Worm (Caenorhabditis elegans) whole organism, young adult: ENCODE data around the gene F42F12.4.

Experiments used
- B0019.2 ChIP-seq: fragments of 200-800 bp; sonication (Bioruptor generic); conservative IDR thresholded peaks from 2 replicates; pipeline ENCODE4 v1.3.6; 2022; ENCODE audit warnings: missing genetic modification reagents, missing genetic modification characterization, missing compliant biosample characterization
- B0035.1 ChIP-seq: sonication (generic microtip); optimal IDR thresholded peaks from 2 replicates; lab custom pipeline; 2016; ENCODE audit warnings: missing genetic modification characterization, mild to moderate bottlenecking, missing compliant biosample characterization, missing genotype, missing genetic modification reagents
- B0261.1 ChIP-seq: sonication (generic microtip); optimal IDR thresholded peaks from 2 replicates; lab custom pipeline; 2016; ENCODE audit warnings: mild to moderate bottlenecking, missing genetic modification characterization, moderate library complexity, missing compliant biosample characterization
- B0336.3 ChIP-seq: fragments of 200-800 bp; sonication (Bioruptor generic); IDR thresholded peaks from 2 replicates; pipeline ENCODE4 v1.3.6; 2022; ENCODE audit warnings: missing genetic modification characterization, missing compliant biosample characterization
- C06A6.2 ChIP-seq: fragments of 200-800 bp; sonication (Bioruptor generic); conservative IDR thresholded peaks from 2 replicates; pipeline ENCODE4 v1.3.6; 2022; ENCODE audit warnings: missing genetic modification characterization, missing compliant biosample characterization
- F10E7.11 ChIP-seq: sonication (generic microtip); optimal IDR thresholded peaks from 2 replicates; lab custom pipeline; 2017; ENCODE audit warnings: mild to moderate bottlenecking, missing genetic modification characterization, moderate library complexity, missing compliant biosample characterization
- F22D6.2 ChIP-seq: sonication (generic microtip); optimal IDR thresholded peaks from 2 replicates; lab custom pipeline; 2016; ENCODE audit warnings: mild to moderate bottlenecking, missing genetic modification characterization, missing compliant biosample characterization
- F37B4.10 ChIP-seq: fragments of 200-800 bp; sonication (Bioruptor generic); IDR thresholded peaks from 2 replicates; pipeline ENCODE4 v1.3.6; 2022; ENCODE audit warnings: missing genetic modification characterization, missing compliant biosample characterization
- Y56A3A.18 ChIP-seq: fragments of 200-800 bp; sonication (Bioruptor generic); IDR thresholded peaks from 2 replicates; pipeline ENCODE4 v1.3.6; 2022; ENCODE audit warnings: missing genetic modification reagents, missing genetic modification characterization, missing compliant biosample characterization
- Y67H2A.10 ChIP-seq: fragments of 200-800 bp; sonication (Bioruptor generic); conservative IDR thresholded peaks from 2 replicates; pipeline ENCODE4 v1.3.6; 2022; ENCODE audit warnings: missing genetic modification reagents, missing genetic modification characterization, missing compliant biosample characterization
- Y79H2A.3 ChIP-seq: fragments of 200-800 bp; sonication (Bioruptor generic); conservative IDR thresholded peaks from 2 replicates; pipeline ENCODE4 v1.3.6; 2022; ENCODE audit warnings: missing genetic modification reagents, missing genetic modification characterization, missing compliant biosample characterization
- aptf-2 ChIP-seq: fragments of 200-800 bp; sonication (Bioruptor generic); conservative IDR thresholded peaks from 2 replicates; pipeline ENCODE4 v1.3.6; 2022; ENCODE audit warnings: missing genetic modification reagents, missing genetic modification characterization, missing compliant biosample characterization
- attf-3 ChIP-seq: fragments of 200-800 bp; sonication (Bioruptor generic); conservative IDR thresholded peaks from 2 replicates; pipeline ENCODE4 v1.3.6; 2022; ENCODE audit warnings: missing genetic modification reagents, missing genetic modification characterization, missing compliant biosample characterization
- attf-5 ChIP-seq: fragments of 200-800 bp; sonication (Bioruptor generic); optimal IDR thresholded peaks from 2 replicates; lab custom pipeline; 2018; ENCODE audit warnings: mild to moderate bottlenecking, missing genetic modification characterization, missing compliant biosample characterization
- cebp-1 ChIP-seq, 2 experiments: fragments of 200-800 bp in 1 of 2; sonication (Bioruptor generic) in 1 of 2; sonication (generic microtip) in 1 of 2; IDR thresholded peaks in 1 of 2; optimal IDR thresholded peaks in 1 of 2; 2 replicates each; pipeline versions ENCODE4 v1.3.6 to Lab custom; 2017 to 2022; ENCODE audit warnings: missing compliant biosample characterization in 2 of 2, missing genetic modification characterization in 2 of 2, mild to moderate bottlenecking in 1 of 2, missing genetic modification reagents in 1 of 2, moderate library complexity in 1 of 2
- ceh-100 ChIP-seq: fragments of 200-800 bp; sonication (Bioruptor generic); IDR thresholded peaks from 2 replicates; pipeline ENCODE4 v1.3.6; 2022; ENCODE audit warnings: missing genetic modification reagents, missing genetic modification characterization, missing compliant biosample characterization
- ceh-27 ChIP-seq: fragments of 200-800 bp; sonication (Bioruptor generic); optimal IDR thresholded peaks from 2 replicates; lab custom pipeline; 2018; ENCODE audit warnings: mild to moderate bottlenecking, missing genetic modification characterization, moderate library complexity, missing compliant biosample characterization
- ceh-40 ChIP-seq: fragments of 200-800 bp; sonication (Bioruptor generic); IDR thresholded peaks from 2 replicates; pipeline ENCODE4 v1.3.6; 2022; ENCODE audit warnings: missing genetic modification characterization, missing compliant biosample characterization
- chd-7 ChIP-seq: sonication (generic microtip); optimal IDR thresholded peaks from 2 replicates; lab custom pipeline; 2016; ENCODE audit warnings: mild to moderate bottlenecking, missing genetic modification characterization, moderate library complexity, missing compliant biosample characterization
- egrh-3 ChIP-seq: fragments of 200-800 bp; sonication (Bioruptor generic); IDR thresholded peaks from 2 replicates; pipeline ENCODE4 v1.3.6; 2022; ENCODE audit warnings: missing genetic modification reagents, missing genetic modification characterization, missing compliant biosample characterization
- hlh-12 ChIP-seq: sonication (generic microtip); optimal IDR thresholded peaks from 2 replicates; lab custom pipeline; 2016; ENCODE audit warnings: missing genetic modification characterization, missing compliant biosample characterization
- hlh-26 ChIP-seq: fragments of 200-800 bp; sonication (Bioruptor generic); conservative IDR thresholded peaks from 2 replicates; pipeline ENCODE4 v1.3.6; 2022; ENCODE audit warnings: missing genetic modification reagents, missing genetic modification characterization, missing compliant biosample characterization
- hmg-20 ChIP-seq: fragments of 200-800 bp; sonication (Bioruptor generic); IDR thresholded peaks from 2 replicates; pipeline ENCODE4 v1.3.6; 2022; ENCODE audit warnings: missing genetic modification reagents, missing genetic modification characterization, missing compliant biosample characterization
- hrde-1 ChIP-seq: sonication (generic microtip); optimal IDR thresholded peaks from 2 replicates; lab custom pipeline; 2016; ENCODE audit warnings: missing genetic modification characterization, mild to moderate bottlenecking, missing compliant biosample characterization, moderate library complexity, missing genotype, missing genetic modification reagents, borderline replicate concordance
- lag-1 ChIP-seq: fragments of 200-800 bp; sonication (Bioruptor generic); IDR thresholded peaks from 2 replicates; pipeline ENCODE4 v1.3.6; 2022; ENCODE audit warnings: missing genetic modification reagents, missing genetic modification characterization, missing compliant biosample characterization
- madf-10 ChIP-seq: sonication (generic microtip); optimal IDR thresholded peaks from 2 replicates; lab custom pipeline; 2016; ENCODE audit warnings: mild to moderate bottlenecking, missing genetic modification characterization, missing compliant biosample characterization
- madf-8 ChIP-seq: fragments of 200-800 bp; sonication (Bioruptor generic); conservative IDR thresholded peaks from 2 replicates; pipeline ENCODE4 v1.3.6; 2022; ENCODE audit warnings: missing genetic modification reagents, missing genetic modification characterization, missing compliant biosample characterization
- mcd-1 ChIP-seq: fragments of 200-800 bp; sonication (Bioruptor generic); IDR thresholded peaks from 2 replicates; pipeline ENCODE4 v1.3.6; 2022; ENCODE audit warnings: missing genetic modification reagents, missing genetic modification characterization, missing compliant biosample characterization
- mel-28 ChIP-seq: sonication (generic microtip); optimal IDR thresholded peaks from 2 replicates; lab custom pipeline; 2016; ENCODE audit warnings: borderline replicate concordance, mild to moderate bottlenecking, missing genetic modification characterization, missing compliant biosample characterization
- mes-4 ChIP-seq: sonication (generic microtip); optimal IDR thresholded peaks from 2 replicates; lab custom pipeline; 2016; ENCODE audit warnings: missing genotype, missing genetic modification characterization, missing compliant biosample characterization
- mxl-1 ChIP-seq: sonication (generic microtip); optimal IDR thresholded peaks from 2 replicates; lab custom pipeline; 2016; ENCODE audit warnings: missing genetic modification characterization, missing compliant biosample characterization
- nfya-1 ChIP-seq: sonication (generic microtip); optimal IDR thresholded peaks from 2 replicates; lab custom pipeline; 2017; ENCODE audit warnings: antibody characterized with exemption, missing compliant biosample characterization, missing genetic modification characterization, borderline replicate concordance; ENCODE audit not compliant: insufficient read depth
- nhr-179 ChIP-seq: sonication (generic microtip); optimal IDR thresholded peaks from 2 replicates; lab custom pipeline; 2016; ENCODE audit warnings: mild to moderate bottlenecking, missing genetic modification characterization, missing compliant biosample characterization
- nhr-27 ChIP-seq: fragments of 200-800 bp; sonication (Bioruptor generic); optimal IDR thresholded peaks from 2 replicates; lab custom pipeline; 2018; ENCODE audit warnings: mild to moderate bottlenecking, missing genetic modification characterization, moderate library complexity, missing compliant biosample characterization
- nhr-80 ChIP-seq: sonication (generic microtip); optimal IDR thresholded peaks from 2 replicates; lab custom pipeline; 2016; ENCODE audit warnings: missing genetic modification characterization, missing compliant biosample characterization
- nhr-90 ChIP-seq: sonication (generic microtip); optimal IDR thresholded peaks from 2 replicates; lab custom pipeline; 2016; ENCODE audit warnings: missing genotype, mild to moderate bottlenecking, missing genetic modification characterization, missing compliant biosample characterization
- rcor-1 ChIP-seq: fragments of 200-800 bp; sonication (Bioruptor generic); IDR thresholded peaks from 2 replicates; pipeline ENCODE4 v1.3.6; 2022; ENCODE audit warnings: missing genetic modification reagents, missing genetic modification characterization, missing compliant biosample characterization
- rec-8 ChIP-seq, 2 experiments: sonication (generic microtip); optimal IDR thresholded peaks; 2 replicates each; lab custom pipeline; 2016; ENCODE audit warnings: mild to moderate bottlenecking in 2 of 2, missing genetic modification characterization in 2 of 2, missing genetic modification reagents in 2 of 2, missing genotype in 2 of 2, missing biosample characterization in 1 of 2, missing compliant biosample characterization in 1 of 2, moderate library complexity in 1 of 2
- snpc-1.3 ChIP-seq: sonication (generic microtip); optimal IDR thresholded peaks from 2 replicates; lab custom pipeline; 2017; ENCODE audit warnings: missing genetic modification characterization, mild to moderate bottlenecking, missing compliant biosample characterization, antibody characterized with exemption, moderate library complexity, missing genotype, missing genetic modification reagents; ENCODE audit not compliant: insufficient read depth
- somi-1 ChIP-seq: fragments of 200-800 bp; sonication (Bioruptor generic); optimal IDR thresholded peaks from 2 replicates; lab custom pipeline; 2018; ENCODE audit warnings: mild to moderate bottlenecking, missing genetic modification characterization, missing compliant biosample characterization
- tbx-9 ChIP-seq: sonication (generic microtip); optimal IDR thresholded peaks from 2 replicates; lab custom pipeline; 2016; ENCODE audit warnings: borderline replicate concordance, missing genetic modification characterization, inconsistent platforms, missing compliant biosample characterization
- tlf-1 ChIP-seq: fragments of 200-800 bp; sonication (Bioruptor generic); optimal IDR thresholded peaks from 2 replicates; lab custom pipeline; 2018; ENCODE audit warnings: mild to moderate bottlenecking, missing genetic modification characterization, missing compliant biosample characterization
- unc-130 ChIP-seq: sonication (generic microtip); optimal IDR thresholded peaks from 2 replicates; lab custom pipeline; 2016; ENCODE audit warnings: missing genetic modification reagents, missing genetic modification characterization, missing compliant biosample characterization
- xnd-1 ChIP-seq: sonication (generic microtip); optimal IDR thresholded peaks from 2 replicates; lab custom pipeline; 2016; ENCODE audit warnings: missing genotype, missing genetic modification reagents, missing genetic modification characterization, missing compliant biosample characterization
- zfh-2 ChIP-seq: fragments of 200-800 bp; sonication (Bioruptor generic); conservative IDR thresholded peaks from 2 replicates; pipeline ENCODE4 v1.3.6; 2022; ENCODE audit warnings: missing genetic modification reagents, missing genetic modification characterization, missing compliant biosample characterization
- ztf-26 ChIP-seq: sonication (generic microtip); optimal IDR thresholded peaks from 2 replicates; lab custom pipeline; 2017; ENCODE audit warnings: missing genetic modification characterization, missing compliant biosample characterization
- ztf-28 ChIP-seq: fragments of 200-800 bp; sonication (Bioruptor generic); IDR thresholded peaks from 2 replicates; pipeline ENCODE4 v1.3.6; 2022; ENCODE audit warnings: missing genetic modification reagents, missing genetic modification characterization, missing compliant biosample characterization

F42F12.4 gene

ce11 chrX:12362951-12363486 lies 10.3 kb upstream of the F42F12.4 start (continued):
- TF ChIP-seq ceh-40 (GFP tag; lab: Robert Waterston, UW) (0 out of 2 replicates have a peak, but pooled peaks have one; percentile 28), rec-8 (tag; optimal IDR thresholded peaks at IDR 0.05; lab: Kevin White, UChicago) (peak in 1 of 2 experiments; percentile 47), B0261.1 (tag; lab: Kevin White, UChicago) (peak; percentile 62), mcd-1 (peak; percentile 82), Y67H2A.10 (GFP tag; lab: Robert Waterston, UW) (no peak), xnd-1 (tag; lab: Kevin White, UChicago) (no peak), F37B4.10 (GFP tag; lab: Robert Waterston, UW) (no peak), tbx-9 (tag; lab: Kevin White, UChicago) (no peak), lag-1 (GFP tag; lab: Robert Waterston, UW) (peak; percentile 84; the same call in 1 of the 2 replicates), somi-1 (GFP tag; lab: Kevin White, UChicago) (peak; percentile 97), aptf-2 (GFP tag; lab: Robert Waterston, UW) (no peak), ceh-100 (peak; percentile 74), hlh-12 (tag; lab: Kevin White, UChicago) (no peak), madf-8 (GFP tag; lab: Robert Waterston, UW) (no peak), tlf-1 (GFP tag; lab: Kevin White, UChicago) (peak; percentile 97), mxl-1 (tag; lab: Kevin White, UChicago) (no peak), ztf-26 (tag; lab: Kevin White, UChicago) (peak; percentile 99), ztf-28 (GFP tag; lab: Robert Waterston, UW) (no peak), madf-10 (tag; lab: Kevin White, UChicago) (peak; percentile 96), C06A6.2 (GFP tag; lab: Robert Waterston, UW) (peak; percentile 95), B0336.3 (GFP tag; lab: Robert Waterston, UW) (peak; percentile 99), chd-7 (peak; percentile 89), F10E7.11 (peak; percentile 91), Y56A3A.18 (GFP tag; lab: Robert Waterston, UW) (peak; percentile 98), nhr-27 (tag; lab: Kevin White, UChicago) (peak; percentile 80), Y79H2A.3 (no peak), nhr-80 (peak; percentile 96), cebp-1 (GFP tag; IDR thresholded peaks at IDR 0.05; lab: Robert Waterston, UW) (peak; percentile 78), cebp-1 (tag; optimal IDR thresholded peaks at IDR 0.05; lab: Kevin White, UChicago) (peak; percentile 96), attf-5 (GFP tag; lab: Kevin White, UChicago) (peak; percentile 54), nhr-179 (tag; lab: Kevin White, UChicago) (peak; percentile 81), mel-28 (tag; lab: Kevin White, UChicago) (peak; percentile 81), rcor-1 (GFP tag; lab: Robert Waterston, UW) (peak; percentile 94), snpc-1.3 (tag; lab: Kevin White, UChicago) (no peak), B0019.2 (GFP tag; lab: Robert Waterston, UW) (no peak), mes-4 (tag; lab: Kevin White, UChicago) (no peak), attf-3 (0 out of 2 replicates have a peak, but pooled peaks have one; percentile 38), zfh-2 (GFP tag; lab: Robert Waterston, UW) (no peak), hlh-26 (GFP tag; lab: Robert Waterston, UW) (no peak), egrh-3 (GFP tag; lab: Robert Waterston, UW) (0 out of 2 replicates have a peak, but pooled peaks have one; percentile 16), hmg-20 (GFP tag; lab: Robert Waterston, UW) (peak; percentile 91), hrde-1 (tag; lab: Kevin White, UChicago) (peak; percentile 51), nhr-90 (tag; lab: Kevin White, UChicago) (peak; percentile 91), B0035.1 (tag; lab: Kevin White, UChicago) (peak; percentile 95), unc-130 (GFP tag; lab: Kevin White, UChicago) (peak; percentile 33), nfya-1 (no peak), ceh-27 (GFP tag; lab: Kevin White, UChicago) (peak; percentile 98), F22D6.2 (tag; lab: Kevin White, UChicago) (peak; percentile 94)
